Fruit fly (Drosophila melanogaster) whole organism, embryonic: ENCODE measurements around the gene CG46304.

Experiments
- Atf6 ChIP-seq: fragments of 200-800 bp; sonication (Bioruptor generic); IDR thresholded peaks from 2 replicates; pipeline ENCODE4 v1.3.6; 2022; ENCODE audit warnings: missing biosample characterization, missing genetic modification characterization
- CG10959 ChIP-seq: fragments of 200-800 bp; sonication (Bioruptor generic); IDR thresholded peaks from 2 replicates; pipeline ENCODE4 v1.3.6; 2022; ENCODE audit warnings: missing biosample characterization, missing genetic modification characterization
- CG11456 ChIP-seq: fragments of 200-800 bp; sonication (Bioruptor generic); IDR thresholded peaks from 3 replicates; pipeline ENCODE4 v1.3.6; 2022; ENCODE audit warnings: missing biosample characterization, missing genetic modification characterization
- CG12769 ChIP-seq: fragments of 200-800 bp; sonication (Bioruptor generic); optimal IDR thresholded peaks from 2 replicates; lab custom pipeline; 2019; ENCODE audit warnings: missing biosample characterization, mild to moderate bottlenecking, missing genetic modification characterization, moderate library complexity
- CG14050 ChIP-seq: fragments of 200-800 bp; sonication (Bioruptor generic); IDR thresholded peaks from 3 replicates; pipeline ENCODE4 v1.3.6; 2022; ENCODE audit warnings: missing biosample characterization, missing genetic modification characterization
- CG14965 ChIP-seq: fragments of 200-800 bp; sonication (Bioruptor generic); optimal IDR thresholded peaks from 2 replicates; lab custom pipeline; 2016; ENCODE audit warnings: missing biosample characterization, missing genetic modification characterization, borderline replicate concordance
- CG15601 ChIP-seq: fragments of 200-800 bp; sonication (Bioruptor generic); optimal IDR thresholded peaks from 3 replicates; lab custom pipeline; 2019; ENCODE audit warnings: missing biosample characterization, mild to moderate bottlenecking, missing genetic modification characterization, moderate library complexity
- CG1647 ChIP-seq: fragments of 200-800 bp; sonication (Bioruptor generic); optimal IDR thresholded peaks from 3 replicates; lab custom pipeline; 2016; ENCODE audit warnings: missing biosample characterization, missing genetic modification characterization
- CG16815 ChIP-seq: fragments of 200-800 bp; sonication (Bioruptor generic); optimal IDR thresholded peaks from 3 replicates; lab custom pipeline; 2017; ENCODE audit warnings: missing biosample characterization, mild to moderate bottlenecking, missing genetic modification characterization
- CG6654 ChIP-seq: fragments of 200-800 bp; sonication (Bioruptor generic); optimal IDR thresholded peaks from 2 replicates; lab custom pipeline; 2017; ENCODE audit warnings: missing biosample characterization, mild to moderate bottlenecking, missing genetic modification characterization
- CG9817 ChIP-seq: fragments of 200-800 bp; sonication (Bioruptor generic); optimal IDR thresholded peaks from 2 replicates; lab custom pipeline; 2018; ENCODE audit warnings: missing biosample characterization, mild to moderate bottlenecking, missing genetic modification characterization, moderate library complexity
- Deaf1 ChIP-seq: fragments of 200-800 bp; optimal IDR thresholded peaks from 3 replicates; lab custom pipeline; 2019; ENCODE audit warnings: missing biosample characterization, mild to moderate bottlenecking, missing genetic modification characterization, moderate library complexity
- Drgx ChIP-seq: fragments of 200-800 bp; sonication (Bioruptor generic); IDR thresholded peaks from 2 replicates; pipeline ENCODE4 v1.3.6; 2022; ENCODE audit warnings: missing biosample characterization, missing genetic modification characterization
- Fer2 ChIP-seq: fragments of 200-800 bp; sonication (Bioruptor generic); optimal IDR thresholded peaks from 2 replicates; lab custom pipeline; 2018; ENCODE audit warnings: missing biosample characterization, mild to moderate bottlenecking, missing genetic modification characterization, moderate library complexity
- Hr78 ChIP-seq, 2 experiments: fragments of 200-800 bp in 1 of 2; fragments of >200 bp in 1 of 2; sonication (Bioruptor generic) in 1 of 2; optimal IDR thresholded peaks; 2 replicates each; lab custom pipeline; 2017 to 2019; ENCODE audit warnings: missing biosample characterization in 2 of 2, missing genetic modification characterization in 2 of 2, mild to moderate bottlenecking in 1 of 2, moderate library complexity in 1 of 2
- Med ChIP-seq: fragments of 200-800 bp; sonication (Bioruptor generic); peaks from one replicate; lab custom pipeline; 2016; ENCODE audit warnings: missing biosample characterization, missing genetic modification characterization, mild to moderate bottlenecking, inconsistent platforms, moderate library complexity
- Mes4 ChIP-seq: fragments of 200-800 bp; sonication (Bioruptor generic); optimal IDR thresholded peaks from 2 replicates; lab custom pipeline; 2016; ENCODE audit warnings: missing biosample characterization, missing genetic modification characterization
- NK7.1 ChIP-seq: fragments of 200-800 bp; sonication (Bioruptor generic); optimal IDR thresholded peaks from 3 replicates; lab custom pipeline; 2016; ENCODE audit warnings: missing biosample characterization, missing genetic modification characterization
- Oli ChIP-seq: fragments of 200-800 bp; sonication (Bioruptor generic); optimal IDR thresholded peaks from 2 replicates; lab custom pipeline; 2018; ENCODE audit warnings: missing biosample characterization, mild to moderate bottlenecking, missing genetic modification characterization, moderate library complexity
- Sin3A ChIP-seq: fragments of >200 bp; optimal IDR thresholded peaks from 2 replicates; lab custom pipeline; 2018
- Sox100B ChIP-seq: fragments of 200-800 bp; sonication (Bioruptor generic); optimal IDR thresholded peaks from 3 replicates; lab custom pipeline; 2018; ENCODE audit warnings: missing biosample characterization, mild to moderate bottlenecking, missing genetic modification characterization
- amos ChIP-seq: fragments of 200-800 bp; sonication (Bioruptor generic); IDR thresholded peaks from 2 replicates; pipeline ENCODE4 v1.3.6; 2022; ENCODE audit warnings: missing biosample characterization, missing genetic modification characterization; ENCODE audit not compliant: partially characterized antibody
- ara ChIP-seq: fragments of 200-800 bp; sonication (Bioruptor generic); IDR thresholded peaks from 2 replicates; pipeline ENCODE4 v1.3.6; 2022; ENCODE audit warnings: missing biosample characterization, missing genetic modification characterization
- ato ChIP-seq: fragments of 200-800 bp; sonication (Bioruptor generic); IDR thresholded peaks from 2 replicates; pipeline ENCODE4 v1.3.6; 2022; ENCODE audit warnings: missing biosample characterization, missing genetic modification characterization; ENCODE audit not compliant: partially characterized antibody
- bab2 ChIP-seq: fragments of 200-800 bp; sonication (Bioruptor generic); optimal IDR thresholded peaks from 2 replicates; lab custom pipeline; 2016; ENCODE audit warnings: missing biosample characterization, missing genetic modification characterization
- chinmo ChIP-seq: fragments of 200-800 bp; sonication (Bioruptor generic); IDR thresholded peaks from 4 replicates; pipeline ENCODE4 v1.3.6; 2022; ENCODE audit warnings: missing biosample characterization, missing genetic modification characterization; ENCODE audit not compliant: partially characterized antibody
- da ChIP-seq: fragments of 200-800 bp; sonication (Bioruptor generic); optimal IDR thresholded peaks from 2 replicates; lab custom pipeline; 2016; ENCODE audit warnings: missing biosample characterization, missing genetic modification characterization
- dysf ChIP-seq: fragments of 200-800 bp; sonication (Bioruptor generic); IDR thresholded peaks from 3 replicates; pipeline ENCODE4 v1.3.6; 2022; ENCODE audit warnings: missing biosample characterization, missing genetic modification characterization
- exex ChIP-seq: fragments of 200-800 bp; sonication (Bioruptor generic); optimal IDR thresholded peaks from 4 replicates; lab custom pipeline; 2018; ENCODE audit warnings: missing biosample characterization, mild to moderate bottlenecking, missing genetic modification characterization, moderate library complexity
- fd3F ChIP-seq: fragments of 200-800 bp; sonication (Bioruptor generic); optimal IDR thresholded peaks from 2 replicates; lab custom pipeline; 2018; ENCODE audit warnings: missing biosample characterization, mild to moderate bottlenecking, missing genetic modification characterization, moderate library complexity
- gcm ChIP-seq: fragments of 200-800 bp; sonication (Bioruptor generic); optimal IDR thresholded peaks from 2 replicates; lab custom pipeline; 2019; ENCODE audit warnings: missing biosample characterization, mild to moderate bottlenecking, missing genetic modification characterization, moderate library complexity
- kay ChIP-seq: fragments of 200-800 bp; sonication (Bioruptor generic); optimal IDR thresholded peaks from 2 replicates; lab custom pipeline; 2016; ENCODE audit warnings: missing biosample characterization, missing genetic modification characterization
- ken ChIP-seq: fragments of 200-800 bp; sonication (Bioruptor generic); IDR thresholded peaks from 3 replicates; pipeline ENCODE4 v1.3.6; 2022; ENCODE audit warnings: missing biosample characterization, missing genetic modification characterization
- mirr ChIP-seq: fragments of 200-800 bp; sonication (Bioruptor generic); optimal IDR thresholded peaks from 3 replicates; lab custom pipeline; 2018; ENCODE audit warnings: missing biosample characterization, mild to moderate bottlenecking, missing genetic modification characterization
- nerfin-2 ChIP-seq: fragments of 200-800 bp; sonication (Bioruptor generic); IDR thresholded peaks from 2 replicates; pipeline ENCODE4 v1.3.6; 2022; ENCODE audit warnings: missing biosample characterization, missing genetic modification characterization; ENCODE audit not compliant: partially characterized antibody
- pzg ChIP-seq: fragments of 200-800 bp; sonication (Bioruptor generic); optimal IDR thresholded peaks from 3 replicates; lab custom pipeline; 2018; ENCODE audit warnings: missing biosample characterization, mild to moderate bottlenecking, missing genetic modification characterization, moderate library complexity
- row ChIP-seq: fragments of 200-800 bp; sonication (Bioruptor generic); IDR thresholded peaks from 3 replicates; pipeline ENCODE4 v1.3.6; 2022; ENCODE audit warnings: missing biosample characterization, missing genetic modification characterization
- scrt ChIP-seq: fragments of 200-800 bp; sonication (Bioruptor generic); optimal IDR thresholded peaks from 2 replicates; lab custom pipeline; 2018; ENCODE audit warnings: missing biosample characterization, mild to moderate bottlenecking, missing genetic modification characterization, moderate library complexity
- so ChIP-seq: fragments of 200-800 bp; sonication (Bioruptor generic); IDR thresholded peaks from 3 replicates; pipeline ENCODE4 v1.3.6; 2022; ENCODE audit warnings: missing biosample characterization, missing genetic modification characterization
- ttk ChIP-seq: fragments of 200-800 bp; sonication (Bioruptor generic); IDR thresholded peaks from 2 replicates; pipeline ENCODE4 v2.1.2; 2022; ENCODE audit warnings: missing biosample characterization, missing genetic modification characterization
- usp ChIP-seq: fragments of >200 bp; optimal IDR thresholded peaks from 2 replicates; lab custom pipeline; 2017; ENCODE audit warnings: missing biosample characterization, missing genetic modification characterization

Gene CG46304

dm6 chr2L:18987078-18987895, 41.2 kb downstream of the CG46304 start, which contains the start of the genes Swip-1 and EMC5 (continued):
- peak; percentile 82 for TF ChIP-seq row (GFP tag; lab: Robert Waterston, UW)
- no peak for TF ChIP-seq bab2 (GFP tag; lab: Kevin White, UChicago)
- peak; percentile 62 for TF ChIP-seq Sox100B (GFP tag; lab: Kevin White, UChicago)
- TF ChIP-seq mirr (GFP tag; lab: Kevin White, UChicago): no peak
- TF ChIP-seq CG14050 (GFP tag; lab: Robert Waterston, UW): no peak

DNA sequence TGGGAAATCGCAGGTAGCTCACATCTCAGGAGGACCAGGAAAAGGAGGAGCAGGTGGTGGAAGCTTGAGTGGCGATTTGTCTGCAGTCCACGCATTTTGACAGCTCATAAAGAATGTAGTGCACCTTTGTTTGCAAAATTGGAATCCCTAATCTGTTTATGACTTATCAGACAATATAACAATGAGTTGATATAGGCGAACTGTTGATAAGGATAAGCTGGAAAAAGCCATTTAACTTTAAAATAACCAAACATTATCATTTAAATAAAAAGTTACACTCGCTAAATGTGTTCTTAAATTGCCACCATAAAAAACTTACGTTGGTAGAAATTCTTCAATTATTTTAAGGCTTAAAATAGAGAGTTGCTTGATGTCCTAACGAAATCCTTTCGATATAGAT, 44.0 kb downstream of the CG46304 start, which contains the start of gene CG15170:
TSS of gene CG15170 (minus strand) at position 101 of the 400 bp plus-strand sequence.
- TF ChIP-seq exex (tag; lab: Kevin White, UChicago) (peak; percentile 41), Mes4 (GFP tag; lab: Kevin White, UChicago) (no peak), NK7.1 (GFP tag; lab: Kevin White, UChicago) (no peak), so (GFP tag; lab: Robert Waterston, UW) (no peak)

- TF ChIP-seq CG11456 (GFP tag; lab: Robert Waterston, UW): peak; percentile 14; the same call in 1 of the 3 replicates
- no peak for TF ChIP-seq ato (GFP tag; lab: Robert Waterston, UW)
- peak; percentile 26 for TF ChIP-seq Med (GFP tag; lab: Kevin White, UChicago)
Measured at dm6 chr2L:18990720-18991119, 44.6 kb downstream of the CG46304 start, which contains the start of gene CG15169. Gene CG15169 (plus strand): TSS chr2L:18991020.

dm6 chr2L:18992196-18992595, 46.1 kb downstream of the CG46304 start, which contains the start of gene CG46465:
Gene CG46465 (plus strand): TSS chr2L:18992496.
- no peak for TF ChIP-seq usp
- no peak for TF ChIP-seq CG14965 (GFP tag; lab: Kevin White, UChicago)
- TF ChIP-seq CG1647: no peak
- TF ChIP-seq CG9817 (tag; lab: Kevin White, UChicago): no peak
- TF ChIP-seq Drgx (GFP tag; lab: Robert Waterston, UW): no peak
- TF ChIP-seq scrt (GFP tag; lab: Kevin White, UChicago): no peak
- no peak for TF ChIP-seq CG16815 (GFP tag; lab: Kevin White, UChicago)
- TF ChIP-seq fd3F: no peak
- no peak for TF ChIP-seq CG6654 (GFP tag; lab: Kevin White, UChicago)
- TF ChIP-seq gcm: no peak
- TF ChIP-seq dysf: no peak
- TF ChIP-seq da: no peak
- no peak for TF ChIP-seq CG14050 (GFP tag; lab: Robert Waterston, UW)

- peak in 1 of 2 experiments; percentile 15 for TF ChIP-seq Hr78 (GFP tag; optimal IDR thresholded peaks at IDR 0.05; lab: Kevin White, UChicago)
- TF ChIP-seq Deaf1 (tag; lab: Kevin White, UChicago): no peak
- TF ChIP-seq ttk (GFP tag; lab: Robert Waterston, UW): no peak
- no peak for TF ChIP-seq CG15601 (tag; lab: Kevin White, UChicago)
- no peak for TF ChIP-seq ara (GFP tag; lab: Robert Waterston, UW)
- TF ChIP-seq Atf6 (GFP tag; lab: Robert Waterston, UW): no peak
- no peak for TF ChIP-seq pzg (GFP tag; lab: Kevin White, UChicago)
- no peak for TF ChIP-seq amos (GFP tag; lab: Robert Waterston, UW)
- no peak for TF ChIP-seq nerfin-2 (GFP tag; lab: Robert Waterston, UW)
- TF ChIP-seq Sin3A: no peak
- TF ChIP-seq CG12769 (tag; lab: Kevin White, UChicago): no peak
- no peak for TF ChIP-seq Oli
- TF ChIP-seq ken (GFP tag; lab: Robert Waterston, UW): no peak
- TF ChIP-seq chinmo (GFP tag; lab: Robert Waterston, UW): peak; percentile 78; the same call in 2 of the 4 replicates
- TF ChIP-seq CG10959 (GFP tag; lab: Robert Waterston, UW): no peak
- TF ChIP-seq kay (GFP tag; lab: Kevin White, UChicago): no peak
- TF ChIP-seq Fer2 (tag; lab: Kevin White, UChicago): no peak
Measured at dm6 chr2L:18995660-18996417, 49.7 kb downstream of the CG46304 start, which contains the start of gene CG10650. Gene CG10650 (minus strand): TSS chr2L:18995934.
